Fruit fly (Drosophila melanogaster) whole organism, embryonic: ENCODE data around the gene Cngl.

Experiments
- Ada2b ChIP-seq: fragments of 200-800 bp; sonication (Bioruptor generic); IDR thresholded peaks from 2 replicates; pipeline ENCODE4 v1.3.6; 2022; ENCODE audit warnings: missing biosample characterization, missing genetic modification characterization
- Aef1 ChIP-seq: fragments of 200-800 bp; sonication (Bioruptor generic); IDR thresholded peaks from 3 replicates; pipeline ENCODE4 v1.3.6; 2022; ENCODE audit warnings: missing biosample characterization, missing genetic modification characterization
- CG10209 ChIP-seq: fragments of 200-800 bp; sonication (Bioruptor generic); optimal IDR thresholded peaks from 3 replicates; lab custom pipeline; 2017; ENCODE audit warnings: missing biosample characterization, mild to moderate bottlenecking, missing genetic modification characterization, missing genetic modification reagents
- CG10565 ChIP-seq: fragments of 200-800 bp; sonication (Bioruptor generic); optimal IDR thresholded peaks from 3 replicates; lab custom pipeline; 2016; ENCODE audit warnings: missing biosample characterization, mild to moderate bottlenecking, missing genetic modification characterization
- CG12299 ChIP-seq: fragments of 200-800 bp; sonication (Bioruptor generic); optimal IDR thresholded peaks from 2 replicates; lab custom pipeline; 2018; ENCODE audit warnings: missing biosample characterization, mild to moderate bottlenecking, missing genetic modification characterization
- CG12659 ChIP-seq: fragments of 200-800 bp; sonication (Bioruptor generic); optimal IDR thresholded peaks from 3 replicates; lab custom pipeline; 2017; ENCODE audit warnings: mild to moderate bottlenecking, missing biosample characterization, missing genetic modification reagents, missing genetic modification characterization
- CG1529 ChIP-seq: fragments of 200-800 bp; sonication (Bioruptor generic); optimal IDR thresholded peaks from 3 replicates; lab custom pipeline; 2018; ENCODE audit warnings: missing biosample characterization, missing genetic modification characterization
- CG1602 ChIP-seq: fragments of 200-800 bp; sonication (Bioruptor generic); optimal IDR thresholded peaks from 3 replicates; lab custom pipeline; 2016; ENCODE audit warnings: missing biosample characterization, missing genetic modification characterization
- CG18011 ChIP-seq: fragments of 200-800 bp; sonication (Bioruptor generic); optimal IDR thresholded peaks from 2 replicates; lab custom pipeline; 2017; ENCODE audit warnings: missing biosample characterization, missing genetic modification characterization, mild to moderate bottlenecking, moderate library complexity, missing genotype
- CG18262 ChIP-seq: fragments of 200-800 bp; optimal IDR thresholded peaks from 3 replicates; lab custom pipeline; 2019; ENCODE audit warnings: missing biosample characterization, mild to moderate bottlenecking, missing genetic modification characterization, moderate library complexity
- CG2120 ChIP-seq: fragments of 200-800 bp; sonication (Bioruptor generic); optimal IDR thresholded peaks from 3 replicates; lab custom pipeline; 2016; ENCODE audit warnings: missing biosample characterization, missing genetic modification characterization
- CG2202 ChIP-seq: fragments of 200-800 bp; sonication (Bioruptor generic); optimal IDR thresholded peaks from 2 replicates; lab custom pipeline; 2018; ENCODE audit warnings: missing biosample characterization, mild to moderate bottlenecking, missing genetic modification characterization
- CG3726 ChIP-seq: fragments of 200-800 bp; sonication (Bioruptor generic); IDR thresholded peaks from 3 replicates; pipeline ENCODE4, ENCODE4 v1.3.6; 2022; ENCODE audit warnings: missing biosample characterization, missing genetic modification characterization
- CG4617 ChIP-seq: fragments of 200-800 bp; sonication (Bioruptor generic); optimal IDR thresholded peaks from 3 replicates; lab custom pipeline; 2016; ENCODE audit warnings: missing biosample characterization, missing genetic modification characterization, borderline replicate concordance
- CG4820 ChIP-seq: fragments of 200-800 bp; sonication (Bioruptor generic); optimal IDR thresholded peaks from 3 replicates; lab custom pipeline; 2016; ENCODE audit warnings: missing biosample characterization, missing genetic modification characterization
- CG6254 ChIP-seq: fragments of 200-800 bp; sonication (Bioruptor generic); optimal IDR thresholded peaks from 3 replicates; lab custom pipeline; 2017; ENCODE audit warnings: mild to moderate bottlenecking, missing biosample characterization, missing genetic modification reagents, missing genetic modification characterization
- CG7556 ChIP-seq: fragments of 200-800 bp; sonication (Bioruptor generic); optimal IDR thresholded peaks from 2 replicates; lab custom pipeline; 2017; ENCODE audit warnings: missing biosample characterization, mild to moderate bottlenecking, missing genetic modification characterization
- CG7786 ChIP-seq: fragments of 200-800 bp; sonication (Bioruptor generic); optimal IDR thresholded peaks from 2 replicates; lab custom pipeline; 2016; ENCODE audit warnings: missing biosample characterization, missing genetic modification characterization
- CG8388 ChIP-seq: fragments of 200-800 bp; sonication (Bioruptor generic); optimal IDR thresholded peaks from 2 replicates; lab custom pipeline; 2019; ENCODE audit warnings: missing biosample characterization, mild to moderate bottlenecking, missing genetic modification characterization, moderate library complexity
- CoRest ChIP-seq: fragments of 200-800 bp; sonication (Bioruptor generic); optimal IDR thresholded peaks from 3 replicates; lab custom pipeline; 2018; ENCODE audit warnings: missing biosample characterization, mild to moderate bottlenecking, missing genetic modification characterization, moderate library complexity
- Dek ChIP-seq: fragments of 200-800 bp; sonication (Bioruptor generic); optimal IDR thresholded peaks from 3 replicates; lab custom pipeline; 2019; ENCODE audit warnings: missing biosample characterization, mild to moderate bottlenecking, missing genetic modification characterization, moderate library complexity
- E2f2 ChIP-seq: fragments of 200-800 bp; sonication (Bioruptor generic); IDR thresholded peaks from 2 replicates; pipeline ENCODE4 v1.3.6; 2022; ENCODE audit warnings: missing biosample characterization, missing genetic modification characterization
- ERR ChIP-seq: fragments of 200-800 bp; sonication (Bioruptor generic); optimal IDR thresholded peaks from 2 replicates; lab custom pipeline; 2016; ENCODE audit warnings: missing biosample characterization, missing genetic modification characterization
- GATAe ChIP-seq: fragments of 200-800 bp; sonication (Bioruptor generic); conservative IDR thresholded peaks from 2 replicates; pipeline ENCODE4 v1.3.6; 2022; ENCODE audit warnings: missing biosample characterization, missing genetic modification characterization
- HHEX ChIP-seq: fragments of 200-800 bp; sonication (Bioruptor generic); optimal IDR thresholded peaks from 3 replicates; lab custom pipeline; 2017; ENCODE audit warnings: missing biosample characterization, mild to moderate bottlenecking, missing genetic modification characterization, missing genetic modification reagents
- Lim3 ChIP-seq: fragments of 200-800 bp; sonication (Bioruptor generic); IDR thresholded peaks from 2 replicates; pipeline ENCODE4 v1.3.6; 2022; ENCODE audit warnings: missing biosample characterization, missing genetic modification characterization
- Myb ChIP-seq: fragments of 200-800 bp; sonication (Bioruptor generic); optimal IDR thresholded peaks from 2 replicates; lab custom pipeline; 2016; ENCODE audit warnings: missing biosample characterization, missing genetic modification characterization
- Poxn ChIP-seq: fragments of 200-800 bp; sonication (Bioruptor generic); IDR thresholded peaks from 2 replicates; pipeline ENCODE4 v1.3.6; 2022; ENCODE audit warnings: missing biosample characterization, missing genetic modification characterization
- bbx ChIP-seq: fragments of 200-800 bp; sonication (Bioruptor generic); IDR thresholded peaks from 2 replicates; pipeline ENCODE4 v1.3.6; 2022; ENCODE audit warnings: missing biosample characterization, missing genetic modification characterization; ENCODE audit not compliant: partially characterized antibody
- chn ChIP-seq: fragments of 200-800 bp; sonication (Bioruptor generic); optimal IDR thresholded peaks from 2 replicates; lab custom pipeline; 2016; ENCODE audit warnings: missing biosample characterization, missing genetic modification characterization
- croc ChIP-seq: fragments of 200-800 bp; sonication (Bioruptor generic); conservative IDR thresholded peaks from 3 replicates; pipeline ENCODE4 v1.3.6; 2022; ENCODE audit warnings: missing biosample characterization, missing genetic modification characterization
- dan ChIP-seq: fragments of 200-800 bp; sonication (Bioruptor generic); IDR thresholded peaks from 2 replicates; pipeline ENCODE4 v1.3.6; 2022; ENCODE audit warnings: missing biosample characterization, missing genetic modification characterization
- disco-r ChIP-seq: fragments of 200-800 bp; sonication (Bioruptor generic); optimal IDR thresholded peaks from 2 replicates; lab custom pipeline; 2016; ENCODE audit warnings: missing biosample characterization, missing genetic modification characterization
- dysf ChIP-seq: fragments of 200-800 bp; sonication (Bioruptor generic); IDR thresholded peaks from 3 replicates; pipeline ENCODE4 v1.3.6; 2022; ENCODE audit warnings: missing biosample characterization, missing genetic modification characterization
- emc ChIP-seq: fragments of 200-800 bp; sonication (Bioruptor generic); optimal IDR thresholded peaks from 2 replicates; lab custom pipeline; 2016; ENCODE audit warnings: missing biosample characterization, missing genetic modification characterization
- gt ChIP-seq: fragments of 200-800 bp; sonication (Bioruptor generic); IDR thresholded peaks from 2 replicates; pipeline ENCODE4 v1.3.6; 2022; ENCODE audit warnings: missing biosample characterization, missing genetic modification characterization
- ham ChIP-seq: fragments of 200-800 bp; sonication (Bioruptor generic); IDR thresholded peaks from 2 replicates; pipeline ENCODE4 v1.3.6; 2022; ENCODE audit warnings: missing biosample characterization, missing genetic modification characterization
- lbe ChIP-seq: fragments of 200-800 bp; sonication (Bioruptor generic); optimal IDR thresholded peaks from 2 replicates; lab custom pipeline; 2016; ENCODE audit warnings: missing biosample characterization, mild to moderate bottlenecking, missing genetic modification characterization
- lola ChIP-seq, 3 experiments: fragments of >200 bp in 2 of 3; fragments of 200-800 bp in 1 of 3; sonication (Bioruptor generic) in 1 of 3; optimal IDR thresholded peaks; 2 replicates each; lab custom pipeline; 2017 to 2019; ENCODE audit warnings: missing biosample characterization in 3 of 3, missing genetic modification characterization in 3 of 3, mild to moderate bottlenecking in 1 of 3, moderate library complexity in 1 of 3
- maf-S ChIP-seq: fragments of 200-800 bp; sonication (Bioruptor generic); optimal IDR thresholded peaks from 2 replicates; lab custom pipeline; 2016; ENCODE audit warnings: missing biosample characterization, missing genetic modification characterization
- onecut ChIP-seq: fragments of 200-800 bp; sonication (Bioruptor generic); IDR thresholded peaks from 2 replicates; pipeline ENCODE4 v1.3.6; 2022; ENCODE audit warnings: missing biosample characterization, missing genetic modification characterization
- pros ChIP-seq: fragments of 200-800 bp; sonication (Bioruptor generic); optimal IDR thresholded peaks from 3 replicates; lab custom pipeline; 2019; ENCODE audit warnings: missing biosample characterization, mild to moderate bottlenecking, missing genetic modification characterization, moderate library complexity
- row ChIP-seq: fragments of 200-800 bp; sonication (Bioruptor generic); IDR thresholded peaks from 3 replicates; pipeline ENCODE4 v1.3.6; 2022; ENCODE audit warnings: missing biosample characterization, missing genetic modification characterization
- sima ChIP-seq: fragments of 200-800 bp; sonication (Bioruptor generic); optimal IDR thresholded peaks from 2 replicates; lab custom pipeline; 2016; ENCODE audit warnings: missing biosample characterization, missing genetic modification characterization
- sob ChIP-seq: fragments of 200-800 bp; sonication (Bioruptor generic); IDR thresholded peaks from 2 replicates; pipeline ENCODE4 v1.3.6; 2022; ENCODE audit warnings: missing biosample characterization, missing genetic modification characterization
- sqz ChIP-seq: fragments of 200-800 bp; sonication (Bioruptor generic); optimal IDR thresholded peaks from 3 replicates; lab custom pipeline; 2018; ENCODE audit warnings: missing biosample characterization, mild to moderate bottlenecking, missing genetic modification characterization
- unc-4 ChIP-seq: fragments of 200-800 bp; sonication (Bioruptor generic); IDR thresholded peaks from 2 replicates; pipeline ENCODE4 v1.3.6; 2022; ENCODE audit warnings: missing biosample characterization, missing genetic modification characterization; ENCODE audit not compliant: partially characterized antibody
- vnd ChIP-seq: fragments of 200-800 bp; sonication (Bioruptor generic); IDR thresholded peaks from 3 replicates; pipeline ENCODE4 v1.3.6; 2022; ENCODE audit warnings: missing biosample characterization, missing genetic modification characterization; ENCODE audit not compliant: partially characterized antibody
- zfh1 ChIP-seq: fragments of 200-800 bp; sonication (Bioruptor generic); IDR thresholded peaks from 3 replicates; pipeline ENCODE4 v1.3.6; 2022; ENCODE audit warnings: missing biosample characterization, missing genetic modification characterization

The Cngl gene

DNA sequence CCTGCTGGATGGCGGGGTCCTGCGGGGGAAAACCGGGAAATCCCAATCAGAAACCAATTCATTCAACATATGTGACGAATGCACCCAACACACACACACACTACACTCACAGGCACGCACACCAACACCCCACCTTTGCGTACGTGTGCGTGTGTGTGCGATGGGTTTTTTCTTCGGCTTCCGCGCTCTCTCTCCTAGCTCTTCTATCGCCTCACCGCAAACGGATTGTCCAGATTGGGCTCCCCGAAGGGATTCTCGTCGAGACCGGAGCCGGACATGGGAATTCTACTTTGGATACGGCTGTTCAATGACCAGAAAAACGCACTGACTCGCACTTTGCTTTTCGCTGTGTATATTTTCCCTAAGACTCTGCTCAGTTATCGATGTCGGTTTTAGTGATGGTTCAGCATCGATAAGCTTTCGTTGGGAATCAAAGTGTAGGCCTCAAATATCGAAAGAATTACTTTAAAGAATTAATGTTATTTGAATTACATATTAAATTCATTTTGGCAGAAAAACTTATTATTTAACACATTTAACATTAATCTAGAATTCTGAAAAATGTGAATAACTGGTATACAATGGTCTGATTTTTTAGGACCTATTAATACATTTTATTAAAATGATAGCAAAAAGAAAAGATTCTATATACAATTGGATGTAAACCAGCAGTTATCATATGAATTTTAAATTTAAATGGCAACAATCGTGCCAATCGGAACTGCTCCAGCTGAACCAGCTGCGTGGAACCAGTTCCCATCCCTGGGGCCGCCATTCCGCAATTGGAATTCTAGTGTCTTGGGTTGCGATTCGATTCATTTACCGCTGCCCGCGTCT is 8.7 kb upstream of the Cngl start, which contains the start of the genes Scamp and Ahcy (continued):
- TF ChIP-seq CG4820 (GFP tag; lab: Kevin White, UChicago) (no peak), vnd (GFP tag; lab: Robert Waterston, UW) (peak; percentile 47; the same call in 1 of the 3 replicates), Poxn (GFP tag; lab: Robert Waterston, UW) (no peak), CG8388 (GFP tag; lab: Kevin White, UChicago) (no peak), disco-r (no peak), unc-4 (peak; percentile 55; the same call in 1 of the 2 replicates), gt (no peak), E2f2 (GFP tag; lab: Robert Waterston, UW) (no peak; the same call in 1 of the 2 replicates), onecut (GFP tag; lab: Robert Waterston, UW) (no peak), emc (GFP tag; lab: Kevin White, UChicago) (no peak), CoRest (peak; percentile 35), sqz (GFP tag; lab: Kevin White, UChicago) (no peak), CG1529 (no peak), Myb (GFP tag; lab: Kevin White, UChicago) (peak; percentile 22), pros (no peak), dan (no peak), chn (GFP tag; lab: Kevin White, UChicago) (no peak), CG3726 (GFP tag; lab: Robert Waterston, UW) (no peak), CG6254 (GFP tag; lab: Kevin White, UChicago) (no peak), lbe (GFP tag; lab: Kevin White, UChicago) (no peak), GATAe (no peak), croc (GFP tag; lab: Robert Waterston, UW) (no peak), ham (GFP tag; lab: Robert Waterston, UW) (no peak), Ada2b (GFP tag; lab: Robert Waterston, UW) (no peak), bbx (GFP tag; lab: Robert Waterston, UW) (peak; percentile 28; the same call in 1 of the 2 replicates), CG12659 (GFP tag; lab: Kevin White, UChicago) (peak; percentile 55), CG4617 (GFP tag; lab: Kevin White, UChicago) (peak; percentile 56), CG12299 (tag; lab: Kevin White, UChicago) (no peak), maf-S (GFP tag; lab: Kevin White, UChicago) (no peak), CG18262 (tag; lab: Kevin White, UChicago) (peak; percentile 19), lola (GFP tag; optimal IDR thresholded peaks at IDR 0.05; lab: Kevin White, UChicago) (peak in 1 of 3 experiments; percentile 10), Lim3 (GFP tag; lab: Robert Waterston, UW) (no peak), Aef1 (no peak), row (GFP tag; lab: Robert Waterston, UW) (peak; percentile 46; the same call in 2 of the 3 replicates), CG10209 (no peak), Dek (tag; lab: Kevin White, UChicago) (no peak), HHEX (GFP tag; lab: Kevin White, UChicago) (no peak), CG7556 (GFP tag; lab: Kevin White, UChicago) (peak; percentile 27), sima (no peak), ERR (GFP tag; lab: Kevin White, UChicago) (no peak), CG7786 (GFP tag; lab: Kevin White, UChicago) (no peak), zfh1 (GFP tag; lab: Robert Waterston, UW) (no peak), dysf (GFP tag; lab: Robert Waterston, UW) (no peak), CG2202 (tag; lab: Kevin White, UChicago) (no peak), sob (GFP tag; lab: Robert Waterston, UW) (no peak), CG1602 (no peak), CG2120 (GFP tag; lab: Kevin White, UChicago) (peak; percentile 37), CG18011 (GFP tag; lab: Kevin White, UChicago) (peak; percentile 39), CG10565 (GFP tag; lab: Kevin White, UChicago) (no peak)
